Fruit fly (Drosophila melanogaster): ENCODE measurements around the gene CG14110.

Gene CG14110

DNA sequence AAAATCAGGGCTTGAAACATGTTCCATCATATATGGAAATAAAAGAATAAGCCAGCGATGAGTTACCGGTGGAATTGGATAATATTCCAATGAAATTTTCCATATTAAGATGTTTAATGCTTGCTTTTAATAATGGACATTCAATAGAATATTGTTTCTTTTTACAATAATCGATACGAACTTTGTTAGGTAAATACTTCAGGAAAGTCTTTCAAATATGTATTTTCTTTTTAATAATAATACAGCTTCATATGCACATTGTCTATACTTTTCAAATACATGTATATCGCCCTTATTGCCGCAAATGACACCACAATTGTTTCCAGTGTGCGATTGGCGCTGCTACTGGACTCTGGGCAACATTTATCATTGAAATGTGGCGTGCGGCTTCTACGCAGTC lies 22.3 kb downstream of the CG14110 start (continued):
- TF ChIP-seq CG1621 (tag; optimal IDR thresholded peaks at IDR 0.05) (peak; percentile 2), CG4318 (GFP tag; optimal IDR thresholded peaks at IDR 0.05) (no peak), CG31627 (GFP tag; optimal IDR thresholded peaks at IDR 0.05) (peak; percentile 29), Eip93F (GFP tag; optimal IDR thresholded peaks at IDR 0.05) (no peak), CG6854 (GFP tag; optimal IDR thresholded peaks at IDR 0.05) (no peak), net (GFP tag; optimal IDR thresholded peaks at IDR 0.05) (peak; percentile 58), CG6276 (GFP tag; optimal IDR thresholded peaks at IDR 0.05) (no peak), dsx (GFP tag; optimal IDR thresholded peaks at IDR 0.05; ENCODE audit: poor library complexity, severe bottlenecking) (peak; percentile 22), CG10669 (GFP tag; optimal IDR thresholded peaks at IDR 0.05) (peak; percentile 57), CG8119 (GFP tag; IDR thresholded peaks at IDR 0.05) (no peak), Ets21C (GFP tag; optimal IDR thresholded peaks at IDR 0.05) (no peak), Gug (GFP tag; IDR thresholded peaks at IDR 0.05) (no peak), CG11294 (GFP tag; IDR thresholded peaks at IDR 0.05) (no peak), Lpt (GFP tag; optimal IDR thresholded peaks at IDR 0.05) (no peak), Hr39 (GFP tag; optimal IDR thresholded peaks at IDR 0.05) (peak; percentile 42), Met (GFP tag; optimal IDR thresholded peaks at IDR 0.05) (peak; percentile 50), fd59A (GFP tag; optimal IDR thresholded peaks at IDR 0.05) (peak; percentile 41), Smox (GFP tag; optimal IDR thresholded peaks at IDR 0.05) (peak; percentile 35), salr (GFP tag; optimal IDR thresholded peaks at IDR 0.05) (peak in 1 of 2 experiments; percentile 57), CG8319 (GFP tag; optimal IDR thresholded peaks at IDR 0.05) (peak; percentile 36), CG10631 (GFP tag; optimal IDR thresholded peaks at IDR 0.05) (peak; percentile 56), CG9139 (GFP tag; optimal IDR thresholded peaks at IDR 0.05) (peak; percentile 3), eg (GFP tag; IDR thresholded peaks at IDR 0.05) (no peak), Ets96B (tag; optimal IDR thresholded peaks at IDR 0.05) (peak; percentile 43), spab (GFP tag; optimal IDR thresholded peaks at IDR 0.05) (peak; percentile 59), topi (GFP tag; optimal IDR thresholded peaks at IDR 0.05) (peak; percentile 36), vri (GFP tag; optimal IDR thresholded peaks at IDR 0.05) (no peak), acj6 (GFP tag; optimal IDR thresholded peaks at IDR 0.05) (peak; percentile 46), cyc (GFP tag; optimal IDR thresholded peaks at IDR 0.05) (peak; percentile 34), fkh (GFP tag; optimal IDR thresholded peaks at IDR 0.05) (no peak), Sox102F (GFP tag; optimal IDR thresholded peaks at IDR 0.05) (peak; percentile 21)

DNA sequence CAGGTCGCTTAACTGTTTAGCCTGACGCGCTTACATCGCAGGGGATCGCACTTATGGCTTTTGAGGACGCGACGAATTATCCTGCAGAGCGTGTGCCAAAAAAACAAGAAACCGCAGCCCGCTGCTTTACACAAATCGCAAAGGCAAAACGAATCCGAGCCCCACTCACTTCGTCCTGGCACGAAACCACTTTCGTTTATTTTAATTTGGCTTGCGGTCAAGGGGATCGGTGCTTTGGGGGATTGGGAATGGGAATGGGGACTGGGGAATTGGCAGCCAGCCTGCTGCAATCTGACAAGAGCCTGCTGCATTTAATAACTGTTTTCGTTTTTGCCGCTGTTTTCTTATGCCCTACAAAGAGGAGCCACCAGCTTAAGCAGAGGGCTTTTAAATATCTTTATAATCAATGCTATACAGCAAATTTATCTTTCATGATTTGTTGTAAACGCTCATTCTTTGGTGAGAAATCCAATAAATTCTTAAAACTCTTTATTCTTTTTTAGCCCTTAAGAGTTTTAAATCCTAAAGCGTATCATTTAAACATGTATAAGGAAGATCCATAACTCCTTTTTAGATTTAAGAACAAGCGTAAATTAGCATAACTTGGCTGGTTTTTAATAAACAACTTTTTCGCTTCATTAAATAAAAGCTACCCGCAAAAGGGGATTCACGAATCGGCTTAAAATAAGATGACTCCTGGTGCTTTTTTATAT lies 25.4 kb downstream of the CG14110 start:
- TF ChIP-seq OdsH (GFP tag; optimal IDR thresholded peaks at IDR 0.05): peak; percentile 32
- no peak for TF ChIP-seq dsx (GFP tag; optimal IDR thresholded peaks at IDR 0.05; ENCODE audit: poor library complexity, severe bottlenecking)
- TF ChIP-seq acj6 (GFP tag; optimal IDR thresholded peaks at IDR 0.05): peak; percentile 29
- no peak for TF ChIP-seq CG16779 (tag; optimal IDR thresholded peaks at IDR 0.05)
- no peak for TF ChIP-seq CG1621 (tag; optimal IDR thresholded peaks at IDR 0.05)
- no peak for TF ChIP-seq CG4318 (GFP tag; optimal IDR thresholded peaks at IDR 0.05)
- peak; percentile 49 for TF ChIP-seq Eip75B (GFP tag; optimal IDR thresholded peaks at IDR 0.05)
- peak; percentile 22 for TF ChIP-seq fd59A (GFP tag; optimal IDR thresholded peaks at IDR 0.05)
- TF ChIP-seq CG10631 (GFP tag; optimal IDR thresholded peaks at IDR 0.05): peak; percentile 18
- TF ChIP-seq CG11902 (GFP tag; optimal IDR thresholded peaks at IDR 0.05): peak; percentile 34
- peak; percentile 7 for TF ChIP-seq Sox15 (GFP tag; optimal IDR thresholded peaks at IDR 0.05)
- TF ChIP-seq salr (GFP tag; optimal IDR thresholded peaks at IDR 0.05): no peak
- TF ChIP-seq dac (GFP tag; optimal IDR thresholded peaks at IDR 0.05): no peak
- TF ChIP-seq CG31627 (GFP tag; optimal IDR thresholded peaks at IDR 0.05): peak; percentile 66
- TF ChIP-seq Smox (GFP tag; optimal IDR thresholded peaks at IDR 0.05): peak; percentile 67
- no peak for TF ChIP-seq Hr4 (GFP tag; optimal IDR thresholded peaks at IDR 0.05)
- TF ChIP-seq fd85E (GFP tag; optimal IDR thresholded peaks at IDR 0.05): no peak
- TF ChIP-seq CG3032 (tag; optimal IDR thresholded peaks at IDR 0.05): peak; percentile 43
- TF ChIP-seq spab (GFP tag; optimal IDR thresholded peaks at IDR 0.05): peak; percentile 44
- TF ChIP-seq CG6854 (GFP tag; optimal IDR thresholded peaks at IDR 0.05): peak; percentile 8
- TF ChIP-seq CG3919 (GFP tag; optimal IDR thresholded peaks at IDR 0.05): peak; percentile 50
- TF ChIP-seq Eip78C (GFP tag): peak; percentile 87
- TF ChIP-seq eg (GFP tag; IDR thresholded peaks at IDR 0.05): no peak
- TF ChIP-seq CG34406 (GFP tag; optimal IDR thresholded peaks at IDR 0.05): peak; percentile 41
- no peak for TF ChIP-seq CG8319 (GFP tag; optimal IDR thresholded peaks at IDR 0.05)
- peak; percentile 43 for TF ChIP-seq pdm3 (GFP tag; optimal IDR thresholded peaks at IDR 0.05)
- TF ChIP-seq Ets96B (tag; optimal IDR thresholded peaks at IDR 0.05): peak; percentile 27
- TF ChIP-seq lz (GFP tag; optimal IDR thresholded peaks at IDR 0.05): peak; percentile 50
- TF ChIP-seq Gug (GFP tag; IDR thresholded peaks at IDR 0.05): no peak
- peak; percentile 29 for TF ChIP-seq CG8632 (GFP tag; optimal IDR thresholded peaks at IDR 0.05)
- peak; percentile 94 for TF ChIP-seq Blimp-1 (GFP tag; optimal IDR thresholded peaks at IDR 0.05)
- peak; percentile 48 for TF ChIP-seq cyc (GFP tag; optimal IDR thresholded peaks at IDR 0.05)
- TF ChIP-seq Hr39 (GFP tag; optimal IDR thresholded peaks at IDR 0.05): peak; percentile 50
